Worm (Caenorhabditis elegans) whole organism, young adult: ENCODE data around the gene sre-48.
"Not testable (repeated sequence)": the region's sequence is repeated elsewhere in the genome, so short reads cannot be mapped to it uniquely, and the experiment has no call there.

Experiments
- B0035.1 ChIP-seq: sonication (generic microtip); optimal IDR thresholded peaks from 2 replicates; lab custom pipeline; 2016; ENCODE audit warnings: missing genetic modification characterization, mild to moderate bottlenecking, missing compliant biosample characterization, missing genotype, missing genetic modification reagents
- B0261.1 ChIP-seq: sonication (generic microtip); optimal IDR thresholded peaks from 2 replicates; lab custom pipeline; 2016; ENCODE audit warnings: mild to moderate bottlenecking, missing genetic modification characterization, moderate library complexity, missing compliant biosample characterization
- D2030.7 ChIP-seq: fragments of 200-800 bp; sonication (Bioruptor generic); IDR thresholded peaks from 2 replicates; pipeline ENCODE4 v1.3.6; 2022; ENCODE audit warnings: missing genetic modification reagents, missing genetic modification characterization, missing compliant biosample characterization
- F39B2.1 ChIP-seq: fragments of 200-800 bp; sonication (Bioruptor generic); IDR thresholded peaks from 2 replicates; pipeline ENCODE4 v1.3.6; 2022; ENCODE audit warnings: missing genetic modification reagents, missing genetic modification characterization, missing compliant biosample characterization
- K11D2.4 ChIP-seq: fragments of 200-800 bp; sonication (Bioruptor generic); IDR thresholded peaks from 2 replicates; pipeline ENCODE4 v1.3.6; 2022; ENCODE audit warnings: missing genetic modification reagents, missing genetic modification characterization, missing compliant biosample characterization
- K12H6.12 ChIP-seq: fragments of 200-800 bp; sonication (Bioruptor generic); optimal IDR thresholded peaks from 2 replicates; lab custom pipeline; 2018; ENCODE audit warnings: mild to moderate bottlenecking, missing genetic modification characterization, missing compliant biosample characterization
- T26A5.8 ChIP-seq: sonication (generic microtip); optimal IDR thresholded peaks from 2 replicates; lab custom pipeline; 2016; ENCODE audit warnings: missing genetic modification characterization, missing compliant biosample characterization
- Y53G8AR.9 ChIP-seq: fragments of 200-800 bp; sonication (Bioruptor generic); conservative IDR thresholded peaks from 2 replicates; pipeline ENCODE4 v1.3.6; 2022; ENCODE audit warnings: missing genetic modification reagents, missing genetic modification characterization, missing compliant biosample characterization
- Y56A3A.18 ChIP-seq: fragments of 200-800 bp; sonication (Bioruptor generic); IDR thresholded peaks from 2 replicates; pipeline ENCODE4 v1.3.6; 2022; ENCODE audit warnings: missing genetic modification reagents, missing genetic modification characterization, missing compliant biosample characterization
- Y79H2A.3 ChIP-seq: fragments of 200-800 bp; sonication (Bioruptor generic); conservative IDR thresholded peaks from 2 replicates; pipeline ENCODE4 v1.3.6; 2022; ENCODE audit warnings: missing genetic modification reagents, missing genetic modification characterization, missing compliant biosample characterization
- akir-1 ChIP-seq: fragments of 200-800 bp; sonication (Bioruptor generic); optimal IDR thresholded peaks from 2 replicates; lab custom pipeline; 2018; ENCODE audit warnings: mild to moderate bottlenecking, missing genetic modification characterization, moderate library complexity, missing compliant biosample characterization
- attf-5 ChIP-seq: fragments of 200-800 bp; sonication (Bioruptor generic); optimal IDR thresholded peaks from 2 replicates; lab custom pipeline; 2018; ENCODE audit warnings: mild to moderate bottlenecking, missing genetic modification characterization, missing compliant biosample characterization
- attf-6 ChIP-seq: fragments of 200-800 bp; sonication (Bioruptor generic); IDR thresholded peaks from 2 replicates; pipeline ENCODE4 v1.3.6; 2022; ENCODE audit warnings: missing genetic modification reagents, missing genetic modification characterization, missing compliant biosample characterization
- cebp-1 ChIP-seq, 2 experiments: fragments of 200-800 bp in 1 of 2; sonication (Bioruptor generic) in 1 of 2; sonication (generic microtip) in 1 of 2; IDR thresholded peaks in 1 of 2; optimal IDR thresholded peaks in 1 of 2; 2 replicates each; pipeline versions ENCODE4 v1.3.6 to Lab custom; 2017 to 2022; ENCODE audit warnings: missing compliant biosample characterization in 2 of 2, missing genetic modification characterization in 2 of 2, mild to moderate bottlenecking in 1 of 2, missing genetic modification reagents in 1 of 2, moderate library complexity in 1 of 2
- cebp-2 ChIP-seq: fragments of 200-800 bp; sonication (Bioruptor generic); IDR thresholded peaks from 2 replicates; pipeline ENCODE4 v1.3.6; 2022; ENCODE audit warnings: missing genetic modification characterization, missing compliant biosample characterization
- ceh-58 ChIP-seq: fragments of 200-800 bp; sonication (Bioruptor generic); IDR thresholded peaks from 2 replicates; pipeline ENCODE4 v1.3.6; 2022; ENCODE audit warnings: missing genetic modification characterization, missing compliant biosample characterization
- ceh-91 ChIP-seq: fragments of 200-800 bp; sonication (Bioruptor generic); IDR thresholded peaks from 2 replicates; pipeline ENCODE4 v1.3.6; 2022; ENCODE audit warnings: missing genetic modification reagents, missing genetic modification characterization, missing compliant biosample characterization
- dpff-1 ChIP-seq: sonication (generic microtip); optimal IDR thresholded peaks from 2 replicates; lab custom pipeline; 2017; ENCODE audit warnings: mild to moderate bottlenecking, missing genetic modification characterization, missing compliant biosample characterization
- efl-1 ChIP-seq: fragments of 150-350 bp; optimal IDR thresholded peaks from 2 replicates; lab custom pipeline; 2014; ENCODE audit warnings: missing biosample characterization, missing genetic modification reagents, missing genetic modification characterization
- egl-18 ChIP-seq: fragments of 200-800 bp; sonication (Bioruptor generic); IDR thresholded peaks from 2 replicates; pipeline ENCODE4 v1.3.6; 2022; ENCODE audit warnings: missing genetic modification reagents, missing genetic modification characterization, missing compliant biosample characterization
- egrh-3 ChIP-seq: fragments of 200-800 bp; sonication (Bioruptor generic); IDR thresholded peaks from 2 replicates; pipeline ENCODE4 v1.3.6; 2022; ENCODE audit warnings: missing genetic modification reagents, missing genetic modification characterization, missing compliant biosample characterization
- gei-17 ChIP-seq: fragments of 200-800 bp; sonication (Bioruptor generic); optimal IDR thresholded peaks from 2 replicates; lab custom pipeline; 2018; ENCODE audit warnings: mild to moderate bottlenecking, missing genetic modification characterization, missing compliant biosample characterization
- hlh-12 ChIP-seq: sonication (generic microtip); optimal IDR thresholded peaks from 2 replicates; lab custom pipeline; 2016; ENCODE audit warnings: missing genetic modification characterization, missing compliant biosample characterization
- lag-1 ChIP-seq: fragments of 200-800 bp; sonication (Bioruptor generic); IDR thresholded peaks from 2 replicates; pipeline ENCODE4 v1.3.6; 2022; ENCODE audit warnings: missing genetic modification reagents, missing genetic modification characterization, missing compliant biosample characterization
- let-607 ChIP-seq, 2 experiments: fragments of 200-800 bp in 1 of 2; sonication (Bioruptor generic) in 1 of 2; sonication (generic microtip) in 1 of 2; optimal IDR thresholded peaks; 2 replicates each; lab custom pipeline; 2016 to 2018; ENCODE audit warnings: mild to moderate bottlenecking in 2 of 2, missing compliant biosample characterization in 2 of 2, missing genetic modification characterization in 2 of 2, moderate library complexity in 2 of 2, missing genotype in 1 of 2
- lin-35 ChIP-seq, 3 experiments: fragments of 150-350 bp in 2 of 3; sonication (generic microtip) in 1 of 3; optimal IDR thresholded peaks; 2 replicates each; lab custom pipeline; 2014 to 2018; ENCODE audit warnings: missing biosample characterization in 3 of 3, missing genetic modification characterization in 3 of 3, missing genetic modification reagents in 3 of 3
- madf-10 ChIP-seq: sonication (generic microtip); optimal IDR thresholded peaks from 2 replicates; lab custom pipeline; 2016; ENCODE audit warnings: mild to moderate bottlenecking, missing genetic modification characterization, missing compliant biosample characterization
- madf-8 ChIP-seq: fragments of 200-800 bp; sonication (Bioruptor generic); conservative IDR thresholded peaks from 2 replicates; pipeline ENCODE4 v1.3.6; 2022; ENCODE audit warnings: missing genetic modification reagents, missing genetic modification characterization, missing compliant biosample characterization
- mcd-1 ChIP-seq: fragments of 200-800 bp; sonication (Bioruptor generic); IDR thresholded peaks from 2 replicates; pipeline ENCODE4 v1.3.6; 2022; ENCODE audit warnings: missing genetic modification reagents, missing genetic modification characterization, missing compliant biosample characterization
- mes-4 ChIP-seq: sonication (generic microtip); optimal IDR thresholded peaks from 2 replicates; lab custom pipeline; 2016; ENCODE audit warnings: missing genotype, missing genetic modification characterization, missing compliant biosample characterization
- nhr-179 ChIP-seq: sonication (generic microtip); optimal IDR thresholded peaks from 2 replicates; lab custom pipeline; 2016; ENCODE audit warnings: mild to moderate bottlenecking, missing genetic modification characterization, missing compliant biosample characterization
- nhr-27 ChIP-seq: fragments of 200-800 bp; sonication (Bioruptor generic); optimal IDR thresholded peaks from 2 replicates; lab custom pipeline; 2018; ENCODE audit warnings: mild to moderate bottlenecking, missing genetic modification characterization, moderate library complexity, missing compliant biosample characterization
- sdz-38 ChIP-seq: sonication (generic microtip); optimal IDR thresholded peaks from 2 replicates; lab custom pipeline; 2016; ENCODE audit warnings: missing genotype, missing genetic modification characterization, missing compliant biosample characterization
- snpc-4 ChIP-seq, 5 experiments: fragments of 150-350 bp in 1 of 5; sonication (generic microtip) in 4 of 5; optimal IDR thresholded peaks; 2 replicates each; lab custom pipeline; 2014 to 2018; ENCODE audit warnings: missing genetic modification characterization in 5 of 5, missing biosample characterization in 3 of 5, antibody characterized with exemption in 2 of 5, mild to moderate bottlenecking in 2 of 5, missing compliant biosample characterization in 2 of 5, missing genotype in 2 of 5, moderate library complexity in 2 of 5, missing genetic modification reagents in 1 of 5
- tbx-9 ChIP-seq: sonication (generic microtip); optimal IDR thresholded peaks from 2 replicates; lab custom pipeline; 2016; ENCODE audit warnings: borderline replicate concordance, missing genetic modification characterization, inconsistent platforms, missing compliant biosample characterization
- unc-130 ChIP-seq: sonication (generic microtip); optimal IDR thresholded peaks from 2 replicates; lab custom pipeline; 2016; ENCODE audit warnings: missing genetic modification reagents, missing genetic modification characterization, missing compliant biosample characterization
- xnd-1 ChIP-seq: sonication (generic microtip); optimal IDR thresholded peaks from 2 replicates; lab custom pipeline; 2016; ENCODE audit warnings: missing genotype, missing genetic modification reagents, missing genetic modification characterization, missing compliant biosample characterization
- zfh-2 ChIP-seq: fragments of 200-800 bp; sonication (Bioruptor generic); conservative IDR thresholded peaks from 2 replicates; pipeline ENCODE4 v1.3.6; 2022; ENCODE audit warnings: missing genetic modification reagents, missing genetic modification characterization, missing compliant biosample characterization
- zim-3 ChIP-seq: sonication (generic microtip); optimal IDR thresholded peaks from 2 replicates; lab custom pipeline; 2017; ENCODE audit warnings: mild to moderate bottlenecking, missing genetic modification characterization, moderate library complexity, missing compliant biosample characterization
- ztf-25 ChIP-seq: fragments of 200-800 bp; sonication (Bioruptor generic); IDR thresholded peaks from 2 replicates; pipeline ENCODE4 v1.3.6; 2022; ENCODE audit warnings: missing genetic modification reagents, missing genetic modification characterization, missing compliant biosample characterization
- ztf-26 ChIP-seq: sonication (generic microtip); optimal IDR thresholded peaks from 2 replicates; lab custom pipeline; 2017; ENCODE audit warnings: missing genetic modification characterization, missing compliant biosample characterization
- ztf-28 ChIP-seq: fragments of 200-800 bp; sonication (Bioruptor generic); IDR thresholded peaks from 2 replicates; pipeline ENCODE4 v1.3.6; 2022; ENCODE audit warnings: missing genetic modification reagents, missing genetic modification characterization, missing compliant biosample characterization

sre-48 gene

DNA sequence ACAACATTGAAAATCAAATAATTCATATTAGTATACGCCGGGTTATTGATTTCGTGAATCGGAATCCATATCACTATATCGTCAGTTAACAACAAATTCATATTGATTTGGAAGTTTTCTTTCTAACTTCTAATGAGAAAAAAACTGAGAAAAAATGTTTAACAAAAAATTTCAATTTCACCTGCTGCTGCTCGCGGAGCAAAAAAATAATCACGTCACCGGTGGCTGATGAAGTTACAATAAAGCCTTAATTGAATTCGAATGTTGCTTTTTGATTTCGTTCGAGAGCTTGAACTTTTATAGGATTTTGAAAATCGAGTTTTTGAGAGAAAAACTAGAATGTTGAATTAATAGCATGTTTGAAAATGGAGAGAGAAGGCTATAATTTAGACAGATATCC is 10.7 kb downstream of the sre-48 start, which contains the start of gene sre-43:
Gene sre-43, minus strand, starts transcription at position 101 of the 400 bp plus-strand sequence.
- TF ChIP-seq sdz-38 (tag; lab: Kevin White, UChicago): no peak
- no peak for TF ChIP-seq K11D2.4
- no peak for TF ChIP-seq zim-3 (tag; lab: Kevin White, UChicago)
- no peak for TF ChIP-seq T26A5.8 (tag; lab: Kevin White, UChicago)

DNA sequence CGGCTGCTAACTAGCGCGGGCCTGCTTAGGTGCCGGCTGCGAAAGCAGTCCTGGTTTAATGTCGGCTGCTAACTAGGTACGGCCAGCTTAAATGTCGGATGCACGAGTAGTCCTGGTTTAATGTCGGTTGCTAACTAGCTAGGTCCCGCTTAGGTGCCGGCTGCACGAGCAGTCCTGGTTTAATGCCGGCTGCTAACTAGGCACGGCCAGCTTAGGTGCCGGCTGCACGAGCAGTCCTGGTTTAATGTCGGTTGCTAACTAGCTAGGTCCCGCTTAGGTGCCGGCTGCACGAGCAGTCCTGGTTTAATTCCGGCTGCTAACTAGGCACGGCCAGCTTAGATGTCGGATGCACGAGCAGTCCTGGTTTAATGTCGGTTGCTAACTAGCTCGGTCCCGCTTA is 11.7 kb downstream of the sre-48 start:
- TF ChIP-seq lag-1 (GFP tag; lab: Robert Waterston, UW): 0 out of 2 replicates have a peak, but pooled peaks have one; percentile 40
- TF ChIP-seq egrh-3: peak; percentile 36; the same call in 1 of the 2 replicates
- TF ChIP-seq snpc-4 (GFP tag; optimal IDR thresholded peaks at IDR 0.05; lab: Kevin White, UChicago): not testable (repeated sequence)
- peak in 1 of 4 experiments; percentile 47 for TF ChIP-seq snpc-4 (tag; optimal IDR thresholded peaks at IDR 0.05; lab: Kevin White, UChicago)
- peak; percentile 51; the same call in 1 of the 2 replicates for TF ChIP-seq zfh-2 (GFP tag; lab: Robert Waterston, UW)

DNA sequence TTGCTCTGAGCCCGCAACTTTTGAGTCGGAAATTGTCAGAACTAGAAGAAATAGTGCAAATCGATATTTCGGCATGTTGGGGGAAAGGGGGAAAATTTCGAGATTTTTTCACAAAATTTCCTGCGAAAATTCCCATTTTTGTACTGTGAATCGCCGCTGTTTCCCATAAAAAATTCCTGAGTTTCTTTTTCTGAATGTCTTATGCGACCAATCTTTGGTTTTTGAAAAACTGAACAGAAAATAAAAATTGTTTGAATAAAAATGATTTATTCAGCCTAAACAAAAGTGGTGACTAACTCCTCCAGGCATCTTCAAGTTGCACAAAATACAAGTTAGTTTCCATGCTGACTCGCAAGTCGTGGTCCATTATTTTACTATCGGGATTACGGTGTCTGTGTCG is 13.4 kb downstream of the sre-48 start, which contains the start of gene W07G1.7:
Gene W07G1.7, minus strand, starts transcription at position 101 of the 400 bp plus-strand sequence.
- no peak for TF ChIP-seq madf-8
- no peak for TF ChIP-seq T26A5.8 (tag; lab: Kevin White, UChicago)
- no peak for TF ChIP-seq cebp-2 (GFP tag; lab: Robert Waterston, UW)
- TF ChIP-seq gei-17: no peak
- no peak for TF ChIP-seq ztf-25
- TF ChIP-seq Y53G8AR.9 (GFP tag; lab: Robert Waterston, UW): no peak
- no peak for TF ChIP-seq attf-6 (GFP tag; lab: Robert Waterston, UW)
- no peak for TF ChIP-seq lin-35 (GFP tag; optimal IDR thresholded peaks at IDR 0.05; lab: Kevin White, UChicago)
- no peak for TF ChIP-seq dpff-1
- TF ChIP-seq zfh-2 (GFP tag; lab: Robert Waterston, UW): no peak
- TF ChIP-seq ztf-26 (tag; lab: Kevin White, UChicago): no peak
- TF ChIP-seq egl-18: no peak
- TF ChIP-seq xnd-1 (tag; lab: Kevin White, UChicago): no peak
- TF ChIP-seq, all 124 proteins: peak for 0

DNA sequence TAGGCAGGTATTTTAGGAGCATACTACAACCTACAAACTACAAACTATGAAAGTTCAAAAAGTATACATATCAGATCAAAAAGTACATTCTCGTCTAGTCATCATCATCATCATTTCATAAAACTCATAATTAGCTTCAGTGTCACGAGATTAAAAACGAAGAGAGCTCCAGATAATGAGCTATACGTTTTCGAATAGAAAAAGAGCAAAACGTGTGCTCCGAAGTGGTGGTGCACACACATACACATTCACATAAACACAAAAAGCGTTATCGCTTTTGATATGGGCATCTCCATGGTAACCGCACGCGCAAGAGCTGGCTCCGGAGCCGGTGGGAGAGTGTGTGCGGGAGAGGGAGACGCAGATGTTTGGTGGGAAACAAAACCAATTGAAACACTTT is 15.4 kb downstream of the sre-48 start:
- TF ChIP-seq akir-1 (GFP tag; lab: Kevin White, UChicago) (no peak), nhr-27 (tag; lab: Kevin White, UChicago) (no peak), tbx-9 (no peak), B0261.1 (tag; lab: Kevin White, UChicago) (no peak), Y79H2A.3 (GFP tag; lab: Robert Waterston, UW) (no peak), ceh-58 (GFP tag; lab: Robert Waterston, UW) (no peak), unc-130 (no peak), Y56A3A.18 (GFP tag; lab: Robert Waterston, UW) (no peak), let-607 (tag; optimal IDR thresholded peaks at IDR 0.05; lab: Kevin White, UChicago) (no peak)

DNA sequence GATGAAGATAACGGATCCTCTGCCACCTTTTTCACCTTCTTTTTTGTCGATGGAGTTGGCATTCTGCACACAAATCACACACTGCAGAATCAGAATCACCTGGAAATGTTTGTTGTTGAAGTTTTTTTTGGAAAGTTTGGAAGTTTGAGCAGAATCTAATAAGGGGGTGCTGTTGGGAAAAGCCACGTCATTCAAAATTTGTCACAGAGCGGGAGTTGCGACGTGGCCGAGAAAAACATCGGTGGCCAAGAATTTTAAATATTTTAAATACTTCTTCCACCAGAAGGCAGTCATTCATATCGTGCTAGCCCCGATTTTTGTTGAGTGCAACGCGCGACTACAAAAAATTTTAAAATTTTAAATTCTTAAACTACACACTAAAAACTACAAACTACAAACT is 17.4 kb downstream of the sre-48 start, which contains the start of gene rpi-1:
Gene rpi-1, minus strand, starts transcription at position 101 of the 400 bp plus-strand sequence.
- no peak for TF ChIP-seq mcd-1 (GFP tag; lab: Robert Waterston, UW)
- TF ChIP-seq B0035.1: no peak
- TF ChIP-seq nhr-179 (tag; lab: Kevin White, UChicago): no peak
- TF ChIP-seq D2030.7 (GFP tag; lab: Robert Waterston, UW): no peak
- no peak for TF ChIP-seq akir-1 (GFP tag; lab: Kevin White, UChicago)
- TF ChIP-seq madf-10: no peak
- no peak for TF ChIP-seq hlh-12 (tag; lab: Kevin White, UChicago)
- TF ChIP-seq cebp-1 (GFP tag; IDR thresholded peaks at IDR 0.05; lab: Robert Waterston, UW): no peak
- TF ChIP-seq cebp-1 (tag; optimal IDR thresholded peaks at IDR 0.05; lab: Kevin White, UChicago): no peak
- TF ChIP-seq nhr-27 (tag; lab: Kevin White, UChicago): no peak
- no peak for TF ChIP-seq gei-17
- no peak for TF ChIP-seq ceh-91
- no peak for TF ChIP-seq efl-1
- no peak for TF ChIP-seq K12H6.12 (tag; lab: Kevin White, UChicago)
- no peak for TF ChIP-seq F39B2.1 (GFP tag; lab: Robert Waterston, UW)
- TF ChIP-seq attf-5 (GFP tag; lab: Kevin White, UChicago): no peak
- TF ChIP-seq mes-4 (tag; lab: Kevin White, UChicago): no peak
- TF ChIP-seq ztf-28 (GFP tag; lab: Robert Waterston, UW): no peak
